Worm (Caenorhabditis elegans) whole organism, L4 larva: Measurements from ENCODE around the gene mix-1.

Source experiments
- fkh-10 ChIP-seq: fragments of 150-350 bp; optimal IDR thresholded peaks from 2 replicates; lab custom pipeline; 2014; ENCODE audit warnings: missing biosample characterization, missing genetic modification reagents, missing genetic modification characterization
- nhr-76 ChIP-seq: fragments of 150-350 bp; optimal IDR thresholded peaks from 2 replicates; lab custom pipeline; 2014; ENCODE audit warnings: missing biosample characterization, missing genetic modification characterization
- pha-4 ChIP-seq, 2 experiments: fragments of 150-350 bp in 1 of 2; fragments of 200-800 bp in 1 of 2; sonication (Bioruptor generic) in 1 of 2; IDR thresholded peaks in 1 of 2; optimal IDR thresholded peaks in 1 of 2; 2 replicates each; pipeline versions ENCODE4 v1.3.6 to Lab custom; 2014 to 2022; ENCODE audit warnings: missing genetic modification characterization in 2 of 2, missing genetic modification reagents in 2 of 2, missing biosample characterization in 1 of 2, missing compliant biosample characterization in 1 of 2
- php-3 ChIP-seq: fragments of 200-800 bp; sonication (Bioruptor generic); IDR thresholded peaks from 2 replicates; pipeline ENCODE4 v1.3.6; 2022; ENCODE audit warnings: missing genetic modification reagents, missing genetic modification characterization, missing compliant biosample characterization
- skn-1 ChIP-seq: fragments of 150-350 bp; optimal IDR thresholded peaks from 2 replicates; lab custom pipeline; 2014; ENCODE audit warnings: missing biosample characterization, missing genetic modification characterization
- spr-1 ChIP-seq: sonication (generic microtip); optimal IDR thresholded peaks from 2 replicates; lab custom pipeline; 2016; ENCODE audit warnings: mild to moderate bottlenecking, missing genetic modification characterization, missing compliant biosample characterization
- unc-39 ChIP-seq: sonication (generic microtip); optimal IDR thresholded peaks from 2 replicates; lab custom pipeline; 2017; ENCODE audit warnings: missing biosample characterization, missing genetic modification characterization

DNA sequence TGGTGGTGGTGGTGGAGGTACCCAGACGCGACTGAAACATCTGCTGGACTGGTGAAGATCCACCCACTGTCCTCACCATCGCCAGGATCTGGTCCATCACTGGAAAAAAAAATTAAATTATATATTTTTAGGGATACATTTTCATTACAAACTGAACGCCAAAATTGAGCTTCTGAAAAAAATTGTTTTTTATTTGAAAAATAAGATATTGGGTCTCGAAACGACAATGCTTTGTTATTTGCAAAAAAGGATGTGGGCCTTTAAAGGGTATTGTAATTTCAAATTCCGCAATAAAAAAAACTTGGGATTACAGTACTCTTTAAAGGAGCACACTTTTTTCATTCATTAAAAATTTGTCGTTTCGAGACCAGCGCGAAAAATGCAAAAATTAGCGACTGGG lies 25.9 kb downstream of the mix-1 start, which contains the start of gene M106.2:
- no peak for TF ChIP-seq spr-1 (tag; lab: Kevin White, UChicago)
- no peak for TF ChIP-seq fkh-10
- TF ChIP-seq pha-4 (GFP tag; IDR thresholded peaks at IDR 0.05; lab: Robert Waterston, UW) = no peak
- no peak for TF ChIP-seq pha-4 (tag; optimal IDR thresholded peaks at IDR 0.05; lab: Kevin White, UChicago)
- TF ChIP-seq nhr-76 (tag; lab: Kevin White, UChicago) = no peak
- no peak for TF ChIP-seq php-3 (GFP tag; lab: Robert Waterston, UW)
- no peak for TF ChIP-seq skn-1
- TF ChIP-seq unc-39 (tag; lab: Kevin White, UChicago) = no peak
